Fruit fly (Drosophila melanogaster): ENCODE results near the gene Snap25.

The Snap25 gene

DNA sequence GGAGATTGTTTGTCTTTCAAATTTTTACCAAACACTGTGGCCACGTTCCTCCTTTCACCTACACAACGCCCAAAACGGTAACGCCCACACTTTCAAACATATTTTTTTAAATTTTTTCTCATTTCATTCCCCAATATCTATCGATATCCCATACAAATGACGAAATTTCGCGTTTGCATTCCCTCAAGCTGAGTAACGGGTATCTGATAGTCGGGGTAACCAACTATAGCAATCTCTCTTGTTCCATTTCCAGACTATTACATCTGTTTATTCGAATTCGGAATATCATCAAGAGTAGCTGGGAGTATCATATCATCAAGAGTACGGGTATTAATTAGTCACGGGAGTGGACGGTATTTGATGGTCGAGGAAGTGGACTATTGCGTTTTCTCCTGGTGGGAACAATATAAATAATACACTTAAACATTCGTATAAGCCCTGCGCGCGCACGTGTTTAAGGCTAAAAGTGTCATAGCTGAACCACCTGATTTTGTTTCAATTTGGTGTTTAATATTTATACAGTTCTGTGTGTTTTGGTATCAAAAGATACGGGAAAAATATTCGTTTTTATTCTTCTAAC is at the start of gene Snap25:
Snap25 (plus strand) TSS at position 468 of the 580 bp plus-strand sequence.
- TF ChIP-seq CG8478 (optimal IDR thresholded peaks at IDR 0.05) (no peak), CTCF (optimal IDR thresholded peaks at IDR 0.05) (no peak)

DNA sequence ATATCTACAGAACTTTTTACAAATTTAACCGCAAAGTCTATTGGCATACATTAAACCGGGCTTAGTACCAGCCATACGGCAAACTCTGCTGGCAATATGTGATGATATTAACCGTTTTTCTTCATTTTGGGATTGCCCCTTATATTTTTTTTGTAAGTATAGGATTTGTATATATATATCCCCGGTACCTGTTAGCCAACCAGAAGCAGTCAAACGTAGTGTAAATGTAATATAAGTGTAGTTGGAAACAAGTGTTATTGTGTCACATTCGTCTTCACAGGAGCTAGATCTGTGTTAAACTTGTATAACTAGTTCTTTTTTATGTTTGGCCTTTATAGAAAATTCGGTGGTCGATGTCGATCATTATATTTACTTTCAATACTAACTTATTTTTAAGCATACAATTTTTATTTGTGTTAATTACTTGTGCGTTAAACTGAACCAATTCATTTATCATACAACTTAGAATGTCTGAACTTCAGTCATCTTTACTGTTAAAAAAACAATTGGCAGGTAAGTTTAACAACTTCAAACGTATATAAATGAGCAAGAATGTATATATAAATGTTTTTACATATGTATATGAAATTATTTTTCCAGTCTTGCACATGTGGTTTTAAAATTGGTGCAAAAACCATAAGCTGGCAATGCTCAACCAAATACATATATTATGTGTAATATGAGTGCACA is 45.6 kb upstream of the Snap25 start, which contains the start of gene CG40045:
CG40045 (plus strand) TSS at position 305 of the 690 bp plus-strand sequence.
- peak in 1 of 2 experiments; percentile 14 for TF ChIP-seq CTCF (optimal IDR thresholded peaks at IDR 0.05)
- no peak for TF ChIP-seq CG8478 (optimal IDR thresholded peaks at IDR 0.05)

- TF ChIP-seq CG8478 (optimal IDR thresholded peaks at IDR 0.05) (no peak), CTCF (optimal IDR thresholded peaks at IDR 0.05) (no peak)
These were observed 44.2 kb upstream of the Snap25 start for dm6 chr3L:24029774-24030173.

DNA sequence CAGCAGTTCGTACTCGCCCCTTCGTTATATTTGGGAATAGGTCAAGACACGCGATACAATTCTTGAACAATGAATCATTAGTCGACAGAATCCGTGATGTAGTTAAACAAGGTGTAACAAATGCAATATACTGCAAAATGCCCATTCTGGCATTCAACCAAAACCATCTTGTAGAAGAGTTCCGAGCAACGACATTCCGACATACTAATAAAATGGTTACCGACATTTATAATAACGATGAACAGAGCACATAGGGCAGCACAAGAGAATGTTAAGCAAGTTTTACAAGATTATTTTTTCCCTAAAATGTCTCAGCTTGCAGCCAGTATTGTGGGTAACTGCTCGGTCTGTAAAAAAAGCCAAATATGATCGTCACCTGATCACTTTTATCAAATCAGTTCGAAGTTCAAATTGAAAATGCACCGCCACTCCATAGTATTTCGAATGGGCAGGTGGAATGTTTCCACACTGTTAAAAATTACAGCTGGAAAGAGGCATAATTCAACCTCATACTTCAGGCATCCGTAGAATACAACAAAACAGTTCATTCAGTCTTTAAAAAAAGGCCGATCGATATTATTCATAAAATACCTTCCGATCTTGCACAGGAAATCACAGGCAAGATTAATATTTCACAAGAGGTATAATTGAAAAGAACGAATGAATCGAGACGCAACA is 9.2 kb downstream of the Snap25 start:
- TF ChIP-seq CTCF (optimal IDR thresholded peaks at IDR 0.05): no peak
- TF ChIP-seq CG8478 (optimal IDR thresholded peaks at IDR 0.05): no peak

DNA sequence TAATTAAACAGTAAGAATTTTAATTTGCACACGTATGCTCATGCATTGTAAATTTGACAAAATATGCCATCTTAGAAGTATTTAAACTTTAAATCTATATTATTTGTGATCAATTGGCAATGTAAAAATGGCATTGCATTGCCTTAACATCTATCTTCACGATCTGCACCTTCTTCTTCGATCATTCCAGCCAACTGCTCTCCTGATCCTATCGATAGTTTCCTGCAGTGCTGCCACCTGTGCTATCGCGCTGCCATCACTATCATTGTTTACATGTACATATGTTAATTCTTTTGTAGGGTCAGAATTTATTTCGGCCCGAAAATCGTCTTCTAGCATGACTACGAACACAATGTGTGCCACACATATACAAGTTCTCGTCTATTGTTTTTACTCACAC is 157.4 kb downstream of the Snap25 start:
- TF ChIP-seq CTCF (optimal IDR thresholded peaks at IDR 0.05): no peak
- TF ChIP-seq CG8478 (optimal IDR thresholded peaks at IDR 0.05): no peak

DNA sequence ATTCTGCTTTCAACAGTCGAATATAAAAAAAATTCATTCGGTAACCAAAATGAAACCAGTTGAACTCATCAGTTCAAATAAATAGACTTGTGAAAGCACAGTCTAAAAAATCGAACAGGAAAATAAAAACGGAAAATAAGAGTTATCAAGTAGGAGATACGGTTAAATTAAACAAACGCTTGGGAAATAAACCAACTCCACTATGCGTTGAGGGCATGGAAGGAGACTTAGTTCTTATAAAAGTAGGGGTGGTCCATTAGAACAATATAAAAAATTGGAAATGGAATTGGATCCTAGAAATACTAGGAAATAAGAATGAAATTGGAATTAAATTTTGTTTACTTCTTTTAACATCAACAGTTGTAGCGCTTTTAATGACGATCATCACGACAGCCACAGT is 178.9 kb downstream of the Snap25 start:
- TF ChIP-seq CG8478 (optimal IDR thresholded peaks at IDR 0.05) (no peak), CTCF (optimal IDR thresholded peaks at IDR 0.05) (no peak)

dm6 chr3L:24324566-24324965 is 250.6 kb downstream of the Snap25 start, which contains the start of gene nvd:
Gene nvd, plus strand, starts transcription at chr3L:24324866.
- TF ChIP-seq CTCF (optimal IDR thresholded peaks at IDR 0.05): no peak
- TF ChIP-seq CG8478 (optimal IDR thresholded peaks at IDR 0.05): no peak

Measured in S2 (cell line).